Worm (Caenorhabditis elegans): Measurements from ENCODE around the gene Y71H2AM.1.

Gene Y71H2AM.1

ce11 chrIII:2866597-2866996, 39.7 kb downstream of the Y71H2AM.1 start:
- TF ChIP-seq tra-4 (tag; optimal IDR thresholded peaks at IDR 0.05) = no peak
- no peak for TF ChIP-seq scrt-1 (GFP tag; IDR thresholded peaks at IDR 0.05)
- no peak for TF ChIP-seq hnd-1 (tag; optimal IDR thresholded peaks at IDR 0.05)
- TF ChIP-seq flt-1 (GFP tag; IDR thresholded peaks at IDR 0.05) = no peak
- no peak for TF ChIP-seq tbx-11 (GFP tag; IDR thresholded peaks at IDR 0.05)
- TF ChIP-seq hmg-4 (GFP tag; optimal IDR thresholded peaks at IDR 0.05) = no peak
- no peak for TF ChIP-seq hmbx-1 (tag; optimal IDR thresholded peaks at IDR 0.05)
- no peak for TF ChIP-seq F13C5.2 (tag; optimal IDR thresholded peaks at IDR 0.05)
- no peak for TF ChIP-seq ama-1 (optimal IDR thresholded peaks at IDR 0.05)
- TF ChIP-seq B0310.2 (tag; optimal IDR thresholded peaks at IDR 0.05) = no peak
- TF ChIP-seq ceh-13 (GFP tag; optimal IDR thresholded peaks at IDR 0.05) = no peak
- TF ChIP-seq ceh-36 (tag; optimal IDR thresholded peaks at IDR 0.05) = no peak
- TF ChIP-seq sea-1 (GFP tag; conservative IDR thresholded peaks at IDR 0.05) = no peak
- TF ChIP-seq tbx-37 (GFP tag; conservative IDR thresholded peaks at IDR 0.05) = no peak
- no peak for TF ChIP-seq ets-7 (tag; optimal IDR thresholded peaks at IDR 0.05)
- TF ChIP-seq pes-1 (GFP tag; IDR thresholded peaks at IDR 0.05) = no peak
- TF ChIP-seq aly-1 (tag; optimal IDR thresholded peaks at IDR 0.05) = no peak

DNA sequence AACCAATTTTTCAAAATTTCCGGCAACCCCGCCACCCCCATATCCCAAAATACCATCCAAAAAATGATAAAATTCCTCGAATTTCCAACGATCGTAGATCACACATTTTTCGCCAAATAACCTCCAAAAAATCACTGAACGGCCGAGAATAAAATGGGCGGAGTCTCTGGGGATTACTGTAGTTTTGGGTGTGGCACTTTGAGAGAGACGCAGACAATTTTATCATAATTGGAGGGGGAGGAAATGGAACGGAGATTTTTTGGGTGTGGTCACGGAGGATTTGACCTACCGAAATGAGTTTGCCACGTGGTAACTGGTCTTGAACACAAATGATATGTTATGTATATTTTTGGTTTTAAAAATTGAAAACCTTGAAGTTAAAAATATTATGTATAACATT, 41.5 kb downstream of the Y71H2AM.1 start:
- no peak for TF ChIP-seq tbx-11 (GFP tag; IDR thresholded peaks at IDR 0.05)
- no peak for TF ChIP-seq ama-1 (optimal IDR thresholded peaks at IDR 0.05)
- no peak for TF ChIP-seq hmg-4 (GFP tag; optimal IDR thresholded peaks at IDR 0.05)
- no peak for TF ChIP-seq pes-1 (GFP tag; IDR thresholded peaks at IDR 0.05)
- no peak for TF ChIP-seq tra-4 (tag; optimal IDR thresholded peaks at IDR 0.05)
- TF ChIP-seq tbx-37 (GFP tag; conservative IDR thresholded peaks at IDR 0.05) = no peak
- TF ChIP-seq B0310.2 (tag; optimal IDR thresholded peaks at IDR 0.05) = no peak
- TF ChIP-seq aly-1 (tag; optimal IDR thresholded peaks at IDR 0.05) = no peak
- no peak for TF ChIP-seq ceh-13 (GFP tag; optimal IDR thresholded peaks at IDR 0.05)
- TF ChIP-seq flt-1 (GFP tag; IDR thresholded peaks at IDR 0.05) = no peak

ce11 chrIII:2869033-2869432, 42.2 kb downstream of the Y71H2AM.1 start:
- TF ChIP-seq tbx-37 (GFP tag; conservative IDR thresholded peaks at IDR 0.05) (no peak), ceh-13 (GFP tag; optimal IDR thresholded peaks at IDR 0.05) (no peak), flt-1 (GFP tag; IDR thresholded peaks at IDR 0.05) (no peak), hmbx-1 (tag; optimal IDR thresholded peaks at IDR 0.05) (no peak), ets-7 (tag; optimal IDR thresholded peaks at IDR 0.05) (no peak), pes-1 (GFP tag; IDR thresholded peaks at IDR 0.05) (no peak), B0310.2 (tag; optimal IDR thresholded peaks at IDR 0.05) (no peak), ceh-36 (tag; optimal IDR thresholded peaks at IDR 0.05) (no peak), tra-4 (tag; optimal IDR thresholded peaks at IDR 0.05) (no peak), aly-1 (tag; optimal IDR thresholded peaks at IDR 0.05) (no peak), tbx-11 (GFP tag; IDR thresholded peaks at IDR 0.05) (no peak), ama-1 (optimal IDR thresholded peaks at IDR 0.05) (no peak), scrt-1 (GFP tag; IDR thresholded peaks at IDR 0.05) (no peak), hmg-4 (GFP tag; optimal IDR thresholded peaks at IDR 0.05) (no peak), hnd-1 (tag; optimal IDR thresholded peaks at IDR 0.05) (no peak), F13C5.2 (tag; optimal IDR thresholded peaks at IDR 0.05) (no peak), sea-1 (GFP tag; conservative IDR thresholded peaks at IDR 0.05) (no peak)

ce11 chrIII:2869512-2869911, 42.6 kb downstream of the Y71H2AM.1 start:
- TF ChIP-seq hmbx-1 (tag; optimal IDR thresholded peaks at IDR 0.05) = no peak
- TF ChIP-seq aly-1 (tag; optimal IDR thresholded peaks at IDR 0.05) = no peak
- no peak for TF ChIP-seq hmg-4 (GFP tag; optimal IDR thresholded peaks at IDR 0.05)
- TF ChIP-seq scrt-1 (GFP tag; IDR thresholded peaks at IDR 0.05) = no peak
- no peak for TF ChIP-seq ets-7 (tag; optimal IDR thresholded peaks at IDR 0.05)
- TF ChIP-seq pes-1 (GFP tag; IDR thresholded peaks at IDR 0.05) = no peak
- TF ChIP-seq hnd-1 (tag; optimal IDR thresholded peaks at IDR 0.05) = no peak

DNA sequence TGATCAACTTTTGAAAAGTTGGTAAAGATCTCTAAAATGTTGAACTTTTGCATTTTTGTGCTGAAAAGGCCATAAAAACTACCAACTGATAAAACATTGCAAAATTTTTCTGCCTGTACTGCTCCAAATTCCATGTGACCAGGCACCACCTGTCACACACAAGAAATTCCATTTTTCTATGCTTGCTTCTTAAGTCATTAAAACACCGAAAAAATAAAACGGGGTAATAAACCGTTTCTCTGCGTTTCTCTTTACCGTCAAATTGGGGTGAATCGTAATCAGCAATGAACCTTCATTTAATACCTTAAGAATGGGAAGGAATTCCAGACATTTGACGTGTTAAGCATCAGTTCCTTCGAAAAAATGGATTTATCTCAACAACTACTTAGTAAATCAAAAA, 43.4 kb downstream of the Y71H2AM.1 start:
- TF ChIP-seq hnd-1 (tag; optimal IDR thresholded peaks at IDR 0.05) (no peak), ceh-13 (GFP tag; optimal IDR thresholded peaks at IDR 0.05) (no peak), pes-1 (GFP tag; IDR thresholded peaks at IDR 0.05) (no peak)

DNA sequence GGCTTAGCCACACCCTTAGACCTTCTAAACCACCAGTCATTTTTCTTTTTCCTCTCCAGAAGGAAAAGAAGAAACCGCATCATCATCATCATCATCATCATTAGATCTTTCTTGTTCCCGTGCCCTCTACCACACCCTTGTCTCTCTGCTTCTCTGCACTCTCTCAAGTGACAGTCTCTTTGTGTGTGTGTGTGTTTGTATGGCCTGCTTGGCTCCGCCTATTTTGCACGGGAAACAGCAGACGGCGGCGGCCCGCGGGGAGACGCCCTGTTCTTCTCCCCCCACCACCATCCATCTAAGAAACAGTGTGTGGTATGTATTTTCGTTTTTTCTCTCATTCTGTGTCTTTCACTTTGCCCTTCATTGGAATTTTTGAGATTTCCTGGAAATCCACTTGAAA, 44.9 kb downstream of the Y71H2AM.1 start:
- TF ChIP-seq ceh-13 (GFP tag; optimal IDR thresholded peaks at IDR 0.05) (no peak), hmg-4 (GFP tag; optimal IDR thresholded peaks at IDR 0.05) (peak; percentile 9)

DNA sequence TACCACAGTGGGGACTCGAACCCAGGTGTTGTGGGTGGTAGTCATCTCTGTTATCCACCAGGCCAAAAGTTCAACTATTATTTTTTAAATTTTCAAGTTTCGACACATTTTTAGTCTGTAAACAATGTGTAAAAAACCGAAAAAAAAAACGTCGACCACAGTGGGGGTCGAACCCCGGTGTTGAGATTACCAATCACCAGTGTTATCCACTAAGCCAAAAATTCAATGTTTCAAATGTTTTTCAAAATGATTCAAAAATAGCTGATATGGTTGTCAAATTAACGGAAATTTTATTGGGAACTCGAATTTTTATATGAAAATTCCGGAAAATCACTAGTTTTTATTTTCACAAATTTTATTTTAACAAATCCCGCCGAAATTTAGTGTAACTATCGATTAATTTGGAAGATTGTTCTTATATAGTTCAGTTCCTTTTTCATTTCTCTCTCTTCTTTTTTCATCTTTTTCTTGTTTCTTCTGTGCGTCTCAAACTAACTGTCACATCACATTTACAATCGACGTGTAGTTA, 46.3 kb downstream of the Y71H2AM.1 start:
- TF ChIP-seq pes-1 (GFP tag; IDR thresholded peaks at IDR 0.05) = no peak
- no peak for TF ChIP-seq ceh-36 (tag; optimal IDR thresholded peaks at IDR 0.05)
- TF ChIP-seq ama-1 (optimal IDR thresholded peaks at IDR 0.05) = no peak
- no peak for TF ChIP-seq hmbx-1 (tag; optimal IDR thresholded peaks at IDR 0.05)
- no peak for TF ChIP-seq flt-1 (GFP tag; IDR thresholded peaks at IDR 0.05)
- TF ChIP-seq sea-1 (GFP tag; conservative IDR thresholded peaks at IDR 0.05) = no peak
- no peak for TF ChIP-seq aly-1 (tag; optimal IDR thresholded peaks at IDR 0.05)
- no peak for TF ChIP-seq hmg-4 (GFP tag; optimal IDR thresholded peaks at IDR 0.05)
- TF ChIP-seq ets-7 (tag; optimal IDR thresholded peaks at IDR 0.05) = no peak
- TF ChIP-seq tbx-37 (GFP tag; conservative IDR thresholded peaks at IDR 0.05) = no peak
- no peak for TF ChIP-seq tbx-11 (GFP tag; IDR thresholded peaks at IDR 0.05)
- TF ChIP-seq F13C5.2 (tag; optimal IDR thresholded peaks at IDR 0.05) = no peak
- no peak for TF ChIP-seq B0310.2 (tag; optimal IDR thresholded peaks at IDR 0.05)
- TF ChIP-seq scrt-1 (GFP tag; IDR thresholded peaks at IDR 0.05) = no peak
- no peak for TF ChIP-seq hnd-1 (tag; optimal IDR thresholded peaks at IDR 0.05)

ce11 chrIII:2874144-2874868, 47.4 kb downstream of the Y71H2AM.1 start, which contains the start of gene klf-1:
Gene klf-1 (plus strand): TSS chrIII:2874818.
- TF ChIP-seq scrt-1 (GFP tag; IDR thresholded peaks at IDR 0.05) = no peak
- TF ChIP-seq B0310.2 (tag; optimal IDR thresholded peaks at IDR 0.05) = no peak
- TF ChIP-seq tra-4 (tag; optimal IDR thresholded peaks at IDR 0.05) = no peak
- no peak for TF ChIP-seq aly-1 (tag; optimal IDR thresholded peaks at IDR 0.05)
- no peak for TF ChIP-seq flt-1 (GFP tag; IDR thresholded peaks at IDR 0.05)
- TF ChIP-seq ceh-36 (tag; optimal IDR thresholded peaks at IDR 0.05) = no peak
- no peak for TF ChIP-seq tbx-11 (GFP tag; IDR thresholded peaks at IDR 0.05)
- no peak for TF ChIP-seq pes-1 (GFP tag; IDR thresholded peaks at IDR 0.05)
- no peak for TF ChIP-seq sea-1 (GFP tag; conservative IDR thresholded peaks at IDR 0.05)
- TF ChIP-seq hmg-4 (GFP tag; optimal IDR thresholded peaks at IDR 0.05) = no peak
- TF ChIP-seq hmbx-1 (tag; optimal IDR thresholded peaks at IDR 0.05) = no peak
- no peak for TF ChIP-seq ets-7 (tag; optimal IDR thresholded peaks at IDR 0.05)

All from whole organism, early embryonic.